Fruit fly (Drosophila melanogaster) whole organism, prepupa: ENCODE results near the gene CG6470.

Experiments used
- Blimp-1 ChIP-seq: fragments of 200-800 bp; sonication (Bioruptor generic); optimal IDR thresholded peaks from 3 replicates; lab custom pipeline; 2017; ENCODE audit warnings: missing biosample characterization, missing genetic modification characterization, mild to moderate bottlenecking, moderate library complexity, missing genetic modification reagents
- CG10631 ChIP-seq: fragments of 200-800 bp; sonication (Bioruptor generic); optimal IDR thresholded peaks from 2 replicates; lab custom pipeline; 2016; ENCODE audit warnings: missing biosample characterization, missing genetic modification characterization
- CG10669 ChIP-seq: fragments of 200-800 bp; sonication (Bioruptor generic); optimal IDR thresholded peaks from 3 replicates; lab custom pipeline; 2018; ENCODE audit warnings: missing biosample characterization, mild to moderate bottlenecking, missing genetic modification characterization, moderate library complexity
- CG11294 ChIP-seq: fragments of 200-800 bp; sonication (Bioruptor generic); IDR thresholded peaks from 2 replicates; pipeline ENCODE4 v1.3.6; 2022; ENCODE audit warnings: missing biosample characterization, missing genetic modification characterization
- CG11762 ChIP-seq: fragments of 200-800 bp; sonication (Bioruptor generic); optimal IDR thresholded peaks from 3 replicates; lab custom pipeline; 2016; ENCODE audit warnings: missing biosample characterization, missing genetic modification characterization; ENCODE audit not compliant: insufficient read depth
- CG11902 ChIP-seq: fragments of 200-800 bp; sonication (Bioruptor generic); optimal IDR thresholded peaks from 3 replicates; lab custom pipeline; 2016; ENCODE audit warnings: missing biosample characterization, missing genetic modification characterization
- CG15336 ChIP-seq: fragments of 200-800 bp; sonication (Bioruptor generic); IDR thresholded peaks from 2 replicates; pipeline ENCODE4 v1.3.6; 2022; ENCODE audit warnings: missing biosample characterization, missing genetic modification characterization
- CG16779 ChIP-seq: fragments of 200-800 bp; sonication (Bioruptor generic); optimal IDR thresholded peaks from 3 replicates; lab custom pipeline; 2017; ENCODE audit warnings: missing biosample characterization, mild to moderate bottlenecking, missing genetic modification characterization
- CG3032 ChIP-seq: fragments of 200-800 bp; optimal IDR thresholded peaks from 2 replicates; lab custom pipeline; 2019; ENCODE audit warnings: missing biosample characterization, mild to moderate bottlenecking, missing genetic modification characterization, moderate library complexity
- CG31627 ChIP-seq: fragments of 200-800 bp; sonication (Bioruptor generic); optimal IDR thresholded peaks from 3 replicates; lab custom pipeline; 2016; ENCODE audit warnings: missing biosample characterization, missing genetic modification characterization
- CG32006 ChIP-seq: fragments of 200-800 bp; sonication (Bioruptor generic); optimal IDR thresholded peaks from 3 replicates; lab custom pipeline; 2017; ENCODE audit warnings: missing biosample characterization, mild to moderate bottlenecking, missing genetic modification characterization
- CG34406 ChIP-seq: fragments of 200-800 bp; sonication (Bioruptor generic); optimal IDR thresholded peaks from 3 replicates; lab custom pipeline; 2016; ENCODE audit warnings: missing biosample characterization, missing genetic modification characterization
- CG4318 ChIP-seq: fragments of 200-800 bp; sonication (Bioruptor generic); optimal IDR thresholded peaks from 3 replicates; lab custom pipeline; 2017; ENCODE audit warnings: missing biosample characterization, mild to moderate bottlenecking, missing genetic modification characterization
- CG6792 ChIP-seq: fragments of 200-800 bp; sonication (Bioruptor generic); optimal IDR thresholded peaks from 3 replicates; lab custom pipeline; 2016; ENCODE audit warnings: missing biosample characterization, missing genetic modification characterization
- CG6854 ChIP-seq: fragments of 200-800 bp; sonication (Bioruptor generic); optimal IDR thresholded peaks from 2 replicates; lab custom pipeline; 2017; ENCODE audit warnings: missing biosample characterization, mild to moderate bottlenecking, missing genetic modification characterization
- CG7368 ChIP-seq: fragments of 200-800 bp; sonication (Bioruptor generic); optimal IDR thresholded peaks from 3 replicates; lab custom pipeline; 2016; ENCODE audit warnings: missing biosample characterization, missing genetic modification characterization
- CG8319 ChIP-seq: fragments of 200-800 bp; sonication (Bioruptor generic); optimal IDR thresholded peaks from 3 replicates; lab custom pipeline; 2016; ENCODE audit warnings: missing biosample characterization, missing genetic modification characterization
- CG8632 ChIP-seq: fragments of 200-800 bp; sonication (Bioruptor generic); optimal IDR thresholded peaks from 3 replicates; lab custom pipeline; 2016; ENCODE audit warnings: missing biosample characterization, missing genetic modification characterization
- CG9139 ChIP-seq: fragments of 200-800 bp; sonication (Bioruptor generic); optimal IDR thresholded peaks from 3 replicates; lab custom pipeline; 2017; ENCODE audit warnings: missing biosample characterization, mild to moderate bottlenecking, missing genetic modification characterization
- Eip78C ChIP-seq: fragments of 200-800 bp; sonication (Bioruptor generic); peaks from one replicate; lab custom pipeline; 2016; ENCODE audit warnings: missing biosample characterization, missing genetic modification characterization
- Eip93F ChIP-seq: fragments of 200-800 bp; sonication (Bioruptor generic); optimal IDR thresholded peaks from 2 replicates; lab custom pipeline; 2016; ENCODE audit warnings: missing biosample characterization, mild to moderate bottlenecking, missing genetic modification characterization
- Ets21C ChIP-seq: fragments of 200-800 bp; sonication (Bioruptor generic); optimal IDR thresholded peaks from 3 replicates; lab custom pipeline; 2016; ENCODE audit warnings: missing biosample characterization, missing genetic modification characterization
- Ets96B ChIP-seq: fragments of 200-800 bp; optimal IDR thresholded peaks from 2 replicates; lab custom pipeline; 2019; ENCODE audit warnings: missing biosample characterization, mild to moderate bottlenecking, missing genetic modification characterization, moderate library complexity
- Gug ChIP-seq: fragments of 200-800 bp; sonication (Bioruptor generic); IDR thresholded peaks from 2 replicates; pipeline ENCODE4 v1.3.6; 2022; ENCODE audit warnings: missing biosample characterization, missing genetic modification characterization
- Hr38 ChIP-seq: sonication (Bioruptor generic); optimal IDR thresholded peaks from 2 replicates; lab custom pipeline; 2016; ENCODE audit warnings: missing biosample characterization, missing genetic modification characterization
- Hr39 ChIP-seq: fragments of 200-800 bp; sonication (Bioruptor generic); optimal IDR thresholded peaks from 2 replicates; lab custom pipeline; 2016; ENCODE audit warnings: missing biosample characterization, missing genetic modification characterization
- Hr4 ChIP-seq: fragments of 200-800 bp; sonication (Bioruptor generic); optimal IDR thresholded peaks from 3 replicates; lab custom pipeline; 2016; ENCODE audit warnings: missing biosample characterization, missing genetic modification characterization
- Lpt ChIP-seq: fragments of 200-800 bp; sonication (Bioruptor generic); optimal IDR thresholded peaks from 3 replicates; lab custom pipeline; 2016; ENCODE audit warnings: missing biosample characterization, missing genetic modification characterization
- OdsH ChIP-seq: fragments of 200-800 bp; sonication (Bioruptor generic); optimal IDR thresholded peaks from 3 replicates; lab custom pipeline; 2016; ENCODE audit warnings: missing biosample characterization, missing genetic modification characterization
- Smox ChIP-seq: fragments of 200-800 bp; sonication (Bioruptor generic); optimal IDR thresholded peaks from 3 replicates; lab custom pipeline; 2016; ENCODE audit warnings: missing biosample characterization, missing genetic modification characterization
- Sox102F ChIP-seq: fragments of 200-800 bp; sonication (Bioruptor generic); optimal IDR thresholded peaks from 2 replicates; lab custom pipeline; 2016; ENCODE audit warnings: missing biosample characterization, mild to moderate bottlenecking, missing genetic modification characterization
- Sox14 ChIP-seq: fragments of 200-800 bp; sonication (Bioruptor generic); optimal IDR thresholded peaks from 3 replicates; lab custom pipeline; 2016; ENCODE audit warnings: missing biosample characterization, missing genetic modification characterization
- Sox15 ChIP-seq: fragments of 200-800 bp; sonication (Bioruptor generic); optimal IDR thresholded peaks from 3 replicates; lab custom pipeline; 2016; ENCODE audit warnings: missing biosample characterization, missing genetic modification characterization
- achi ChIP-seq: fragments of 200-800 bp; sonication (Bioruptor generic); optimal IDR thresholded peaks from 3 replicates; lab custom pipeline; 2016; ENCODE audit warnings: missing biosample characterization, missing genetic modification characterization
- acj6 ChIP-seq: fragments of 200-800 bp; sonication (Bioruptor generic); optimal IDR thresholded peaks from 3 replicates; lab custom pipeline; 2016; ENCODE audit warnings: missing biosample characterization, missing genetic modification characterization
- cyc ChIP-seq: fragments of 200-800 bp; sonication (Bioruptor generic); optimal IDR thresholded peaks from 3 replicates; lab custom pipeline; 2016; ENCODE audit warnings: missing biosample characterization, missing genetic modification characterization
- dsx ChIP-seq: fragments of 200-800 bp; optimal IDR thresholded peaks from 3 replicates; lab custom pipeline; 2019; ENCODE audit warnings: missing biosample characterization, mild to moderate bottlenecking, missing genetic modification characterization, moderate library complexity; ENCODE audit not compliant: poor library complexity, severe bottlenecking
- eg ChIP-seq: fragments of 200-800 bp; sonication (Bioruptor generic); IDR thresholded peaks from 3 replicates; pipeline ENCODE4 v1.3.6; 2022; ENCODE audit warnings: missing biosample characterization, missing genetic modification characterization
- esn ChIP-seq: fragments of 200-800 bp; sonication (Bioruptor generic); optimal IDR thresholded peaks from 2 replicates; lab custom pipeline; 2016; ENCODE audit warnings: missing biosample characterization, mild to moderate bottlenecking, missing genetic modification characterization, moderate library complexity
- fd59A ChIP-seq: fragments of 200-800 bp; sonication (Bioruptor generic); optimal IDR thresholded peaks from 2 replicates; lab custom pipeline; 2017; ENCODE audit warnings: missing biosample characterization, mild to moderate bottlenecking, missing genetic modification characterization, missing genetic modification reagents
- fd85E ChIP-seq: fragments of 200-800 bp; sonication (Bioruptor generic); optimal IDR thresholded peaks from 3 replicates; lab custom pipeline; 2016; ENCODE audit warnings: missing biosample characterization, missing genetic modification characterization
- fkh ChIP-seq: fragments of 200-800 bp; sonication (Bioruptor generic); optimal IDR thresholded peaks from 3 replicates; lab custom pipeline; 2017; ENCODE audit warnings: missing biosample characterization, mild to moderate bottlenecking, missing genetic modification characterization, moderate library complexity
- lz ChIP-seq: fragments of 200-800 bp; sonication (Bioruptor generic); optimal IDR thresholded peaks from 3 replicates; lab custom pipeline; 2016; ENCODE audit warnings: missing biosample characterization, missing genetic modification characterization
- net ChIP-seq: fragments of 200-800 bp; sonication (Bioruptor generic); optimal IDR thresholded peaks from 3 replicates; lab custom pipeline; 2016; ENCODE audit warnings: missing biosample characterization, missing genetic modification characterization
- pdm3 ChIP-seq: fragments of 200-800 bp; sonication (Bioruptor generic); optimal IDR thresholded peaks from 3 replicates; lab custom pipeline; 2016; ENCODE audit warnings: missing biosample characterization, missing genetic modification characterization
- salr ChIP-seq, 2 experiments: fragments of 200-800 bp; sonication (Bioruptor generic); optimal IDR thresholded peaks; 3 replicates each; lab custom pipeline; 2016 to 2018; ENCODE audit warnings: missing biosample characterization in 2 of 2, missing genetic modification characterization in 2 of 2, mild to moderate bottlenecking in 1 of 2
- spab ChIP-seq: fragments of 200-800 bp; sonication (Bioruptor generic); optimal IDR thresholded peaks from 2 replicates; lab custom pipeline; 2017; ENCODE audit warnings: missing biosample characterization, mild to moderate bottlenecking, missing genetic modification characterization, missing genetic modification reagents
- ss ChIP-seq, 2 experiments: fragments of 200-800 bp; sonication (Bioruptor generic); optimal IDR thresholded peaks; 2 replicates in 1 of 2; 3 replicates in 1 of 2; lab custom pipeline; 2017 to 2018; ENCODE audit warnings: mild to moderate bottlenecking in 2 of 2, missing biosample characterization in 2 of 2, missing genetic modification characterization in 2 of 2, moderate library complexity in 1 of 2
- svp ChIP-seq: fragments of 200-800 bp; sonication (Bioruptor generic); peaks from one replicate; lab custom pipeline; 2016; ENCODE audit warnings: missing biosample characterization, missing genetic modification characterization
- topi ChIP-seq: fragments of 200-800 bp; sonication (Bioruptor generic); optimal IDR thresholded peaks from 3 replicates; lab custom pipeline; 2016; ENCODE audit warnings: missing biosample characterization, missing genetic modification characterization
- vri ChIP-seq: fragments of 200-800 bp; sonication (Bioruptor generic); optimal IDR thresholded peaks from 3 replicates; lab custom pipeline; 2016; ENCODE audit warnings: missing biosample characterization, mild to moderate bottlenecking, missing genetic modification characterization

CG6470 gene

dm6 chrX:18520360-18520759 is 5.7 kb upstream of the CG6470 start:
- peak; percentile 15 for TF ChIP-seq Eip78C (GFP tag; lab: Kevin White, UChicago)
- TF ChIP-seq CG6792 (GFP tag; lab: Kevin White, UChicago) = no peak

DNA sequence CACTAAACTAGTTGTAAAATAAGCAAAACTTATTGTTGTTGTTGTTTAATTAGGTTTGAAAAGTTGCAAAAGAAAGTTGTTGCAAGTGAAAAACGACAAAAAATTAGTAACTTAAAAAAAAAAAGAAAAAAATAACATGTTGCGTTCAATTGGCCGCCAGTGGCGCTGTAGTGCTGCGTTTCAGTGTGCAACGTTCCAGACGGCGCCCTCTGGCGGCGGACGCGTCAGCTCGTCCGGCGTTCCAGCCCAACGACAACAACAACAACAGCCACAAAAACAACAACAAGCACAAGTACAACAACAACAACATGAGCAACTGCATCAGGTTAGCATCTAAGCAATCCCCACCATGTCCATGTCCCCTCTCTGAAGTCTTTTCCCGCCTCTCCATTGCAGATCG is 2.7 kb upstream of the CG6470 start:
- TF ChIP-seq salr (GFP tag; optimal IDR thresholded peaks at IDR 0.05; lab: Kevin White, UChicago) (no peak), pdm3 (GFP tag; lab: Kevin White, UChicago) (peak; percentile 30), Sox15 (GFP tag; lab: Kevin White, UChicago) (no peak), CG34406 (no peak), CG9139 (GFP tag; lab: Kevin White, UChicago) (no peak), Lpt (peak; percentile 47), OdsH (GFP tag; lab: Kevin White, UChicago) (no peak), svp (GFP tag; lab: Kevin White, UChicago) (no peak), Eip93F (GFP tag; lab: Kevin White, UChicago) (no peak), Ets21C (GFP tag; lab: Kevin White, UChicago) (no peak), CG6792 (GFP tag; lab: Kevin White, UChicago) (peak; percentile 17), Gug (GFP tag; lab: Robert Waterston, UW) (no peak), CG7368 (GFP tag; lab: Kevin White, UChicago) (no peak), Ets96B (tag; lab: Kevin White, UChicago) (no peak), CG11762 (no peak), Blimp-1 (GFP tag; lab: Kevin White, UChicago) (no peak), Sox102F (GFP tag; lab: Kevin White, UChicago) (no peak), fd85E (GFP tag; lab: Kevin White, UChicago) (no peak), CG10669 (GFP tag; lab: Kevin White, UChicago) (no peak), ss (GFP tag; optimal IDR thresholded peaks at IDR 0.05; lab: Kevin White, UChicago) (peak in 1 of 2 experiments; percentile 19), CG4318 (GFP tag; lab: Kevin White, UChicago) (no peak), Hr39 (GFP tag; lab: Kevin White, UChicago) (peak; percentile 7), CG31627 (GFP tag; lab: Kevin White, UChicago) (peak; percentile 26), lz (GFP tag; lab: Kevin White, UChicago) (peak; percentile 33), achi (GFP tag; lab: Kevin White, UChicago) (peak; percentile 19), Eip78C (GFP tag; lab: Kevin White, UChicago) (peak; percentile 78), esn (GFP tag; lab: Kevin White, UChicago) (peak; percentile 33), Hr38 (GFP tag; lab: Kevin White, UChicago) (no peak), acj6 (GFP tag; lab: Kevin White, UChicago) (no peak), Hr4 (GFP tag; lab: Kevin White, UChicago) (peak; percentile 18), CG3032 (tag; lab: Kevin White, UChicago) (no peak), cyc (no peak), CG10631 (GFP tag; lab: Kevin White, UChicago) (no peak), CG32006 (GFP tag; lab: Kevin White, UChicago) (peak; percentile 39), topi (GFP tag; lab: Kevin White, UChicago) (no peak), dsx (GFP tag; lab: Kevin White, UChicago) (no peak), fkh (GFP tag; lab: Kevin White, UChicago) (no peak), spab (GFP tag; lab: Kevin White, UChicago) (no peak), CG16779 (tag; lab: Kevin White, UChicago) (no peak), CG8319 (GFP tag; lab: Kevin White, UChicago) (no peak), vri (GFP tag; lab: Kevin White, UChicago) (no peak), CG11294 (GFP tag; lab: Robert Waterston, UW) (no peak), CG11902 (GFP tag; lab: Kevin White, UChicago) (no peak), Sox14 (GFP tag; lab: Kevin White, UChicago) (no peak), net (GFP tag; lab: Kevin White, UChicago) (peak; percentile 7), CG8632 (no peak), eg (GFP tag; lab: Robert Waterston, UW) (peak; percentile 58), Smox (no peak), CG6854 (GFP tag; lab: Kevin White, UChicago) (no peak), fd59A (GFP tag; lab: Kevin White, UChicago) (no peak), CG15336 (GFP tag; lab: Robert Waterston, UW) (peak; percentile 37; the same call in 1 of the 2 replicates)
